Worm (Caenorhabditis elegans): ENCODE results near the gene H03G16.1.

- TF ChIP-seq ztf-7 (tag; optimal IDR thresholded peaks at IDR 0.05) (no peak), nhr-28 (tag; optimal IDR thresholded peaks at IDR 0.05) (no peak), ama-1 (optimal IDR thresholded peaks at IDR 0.05) (no peak), snpc-4 (tag; optimal IDR thresholded peaks at IDR 0.05) (no peak), unc-62 (GFP tag; optimal IDR thresholded peaks at IDR 0.05 in 1 of 2) (no peak), unc-62 (tag; optimal IDR thresholded peaks at IDR 0.05) (no peak), zip-2 (tag; optimal IDR thresholded peaks at IDR 0.05) (no peak), F10B5.3 (tag; optimal IDR thresholded peaks at IDR 0.05) (no peak), pqm-1 (tag; optimal IDR thresholded peaks at IDR 0.05) (no peak), nhr-237 (tag; optimal IDR thresholded peaks at IDR 0.05) (no peak), unc-39 (tag; optimal IDR thresholded peaks at IDR 0.05) (no peak), daf-16 (GFP tag; optimal IDR thresholded peaks at IDR 0.05) (no peak), daf-16 (tag; optimal IDR thresholded peaks at IDR 0.05) (no peak)
Measured at ce11 chrX:15052385-15052784, 1.3 kb upstream of the H03G16.1 start, which contains the start of gene H03G16.6.

Measured in whole organism, L4 larva.